Worm (Caenorhabditis elegans) whole organism, late embryonic: ENCODE data around the gene str-160.

ENCODE experiments used
- K09A11.1 ChIP-seq: sonication (generic microtip); optimal IDR thresholded peaks from 2 replicates; lab custom pipeline; 2017; ENCODE audit warnings: antibody characterized with exemption, mild to moderate bottlenecking, missing genetic modification characterization, missing compliant biosample characterization; ENCODE audit not compliant: insufficient read depth
- ceh-48 ChIP-seq: sonication (generic microtip); optimal IDR thresholded peaks from 2 replicates; lab custom pipeline; 2016; ENCODE audit warnings: missing genetic modification characterization, inconsistent platforms, missing compliant biosample characterization
- ets-4 ChIP-seq: sonication (generic microtip); optimal IDR thresholded peaks from 2 replicates; lab custom pipeline; 2016; ENCODE audit warnings: missing genetic modification characterization, missing compliant biosample characterization
- lin-11 ChIP-seq: fragments of 200-800 bp; sonication (Bioruptor generic); optimal IDR thresholded peaks from 2 replicates; lab custom pipeline; 2018; ENCODE audit warnings: mild to moderate bottlenecking, missing genetic modification characterization, missing compliant biosample characterization
- pax-1 ChIP-seq: fragments of 150-350 bp; optimal IDR thresholded peaks from 2 replicates; lab custom pipeline; 2014; ENCODE audit warnings: missing biosample characterization, missing genetic modification characterization
- pha-4 ChIP-seq: fragments of 150-350 bp; optimal IDR thresholded peaks from 2 replicates; lab custom pipeline; 2018; ENCODE audit warnings: missing biosample characterization, missing genetic modification reagents, missing genetic modification characterization
- pqm-1 ChIP-seq: sonication (generic microtip); optimal IDR thresholded peaks from 2 replicates; lab custom pipeline; 2016; ENCODE audit warnings: missing genetic modification characterization, missing compliant biosample characterization
- unc-55 ChIP-seq: sonication (generic microtip); optimal IDR thresholded peaks from 2 replicates; lab custom pipeline; 2017; ENCODE audit warnings: missing biosample characterization, missing genetic modification reagents, missing genetic modification characterization

ce11 chrV:1760682-1761081 lies 26.0 kb downstream of the str-160 start, which contains the start of gene clec-205:
- TF ChIP-seq unc-55 (GFP tag; lab: Kevin White, UChicago): no peak
- no peak for TF ChIP-seq pha-4 (tag; lab: Kevin White, UChicago)
- no peak for TF ChIP-seq pqm-1 (tag; lab: Kevin White, UChicago)
- no peak for TF ChIP-seq K09A11.1 (tag; lab: Kevin White, UChicago)
- TF ChIP-seq ets-4: no peak
- TF ChIP-seq pax-1 (tag; lab: Kevin White, UChicago): no peak
- TF ChIP-seq ceh-48 (tag; lab: Kevin White, UChicago): no peak
- no peak for TF ChIP-seq lin-11 (tag; lab: Kevin White, UChicago)
